Fruit fly (Drosophila melanogaster) whole organism, embryonic: Measurements from ENCODE around the gene Mocs1.
A peak's percentile ranks its signal among the peaks of the same experiment; 100 is the strongest.

Experiments
- Bteb2 ChIP-seq: fragments of 200-800 bp; sonication (Bioruptor generic); optimal IDR thresholded peaks from 2 replicates; lab custom pipeline; 2016; ENCODE audit warnings: missing biosample characterization, missing genetic modification characterization
- CG10959 ChIP-seq: fragments of 200-800 bp; sonication (Bioruptor generic); IDR thresholded peaks from 2 replicates; pipeline ENCODE4 v1.3.6; 2022; ENCODE audit warnings: missing biosample characterization, missing genetic modification characterization
- CG11560 ChIP-seq: fragments of 200-800 bp; sonication (Bioruptor generic); IDR thresholded peaks from 3 replicates; pipeline ENCODE4 v1.3.6; 2022; ENCODE audit warnings: missing biosample characterization, missing genetic modification characterization
- CG15073 ChIP-seq: fragments of 200-800 bp; sonication (Bioruptor generic); optimal IDR thresholded peaks from 2 replicates; lab custom pipeline; 2016; ENCODE audit warnings: missing biosample characterization, missing genetic modification characterization
- CG15479 ChIP-seq: fragments of 200-800 bp; sonication (Bioruptor generic); optimal IDR thresholded peaks from 3 replicates; lab custom pipeline; 2019; ENCODE audit warnings: missing biosample characterization, mild to moderate bottlenecking, missing genetic modification characterization, moderate library complexity
- CG15514 ChIP-seq: fragments of 200-800 bp; sonication (Bioruptor generic); optimal IDR thresholded peaks from 3 replicates; lab custom pipeline; 2017; ENCODE audit warnings: missing biosample characterization, missing genetic modification characterization, mild to moderate bottlenecking, moderate library complexity, missing genetic modification reagents
- CG18262 ChIP-seq: fragments of 200-800 bp; optimal IDR thresholded peaks from 3 replicates; lab custom pipeline; 2019; ENCODE audit warnings: missing biosample characterization, mild to moderate bottlenecking, missing genetic modification characterization, moderate library complexity
- CG18619 ChIP-seq: fragments of 200-800 bp; sonication (Bioruptor generic); optimal IDR thresholded peaks from 3 replicates; lab custom pipeline; 2017; ENCODE audit warnings: missing biosample characterization, mild to moderate bottlenecking, missing genetic modification characterization
- CG2678 ChIP-seq: fragments of 200-800 bp; sonication (Bioruptor generic); optimal IDR thresholded peaks from 3 replicates; lab custom pipeline; 2019; ENCODE audit warnings: missing biosample characterization, mild to moderate bottlenecking, missing genetic modification characterization, moderate library complexity
- CG31365 ChIP-seq: fragments of 200-800 bp; sonication (Bioruptor generic); optimal IDR thresholded peaks from 2 replicates; lab custom pipeline; 2018; ENCODE audit warnings: missing biosample characterization, mild to moderate bottlenecking, missing genetic modification characterization
- CG32532 ChIP-seq: fragments of 200-800 bp; sonication (Bioruptor generic); IDR thresholded peaks from 2 replicates; pipeline ENCODE4 v1.3.6; 2022; ENCODE audit warnings: missing biosample characterization, missing genetic modification characterization
- CG3838 ChIP-seq: fragments of 200-800 bp; sonication (Bioruptor generic); optimal IDR thresholded peaks from 3 replicates; lab custom pipeline; 2016; ENCODE audit warnings: missing biosample characterization, missing genetic modification characterization
- CG4282 ChIP-seq: fragments of 200-800 bp; sonication (Bioruptor generic); optimal IDR thresholded peaks from 2 replicates; lab custom pipeline; 2016; ENCODE audit warnings: missing biosample characterization, missing genetic modification characterization
- CG4707 ChIP-seq: fragments of 200-800 bp; sonication (Bioruptor generic); optimal IDR thresholded peaks from 2 replicates; lab custom pipeline; 2018; ENCODE audit warnings: missing biosample characterization, mild to moderate bottlenecking, missing genetic modification characterization, moderate library complexity
- CG4854 ChIP-seq: fragments of 200-800 bp; sonication (Bioruptor generic); optimal IDR thresholded peaks from 2 replicates; lab custom pipeline; 2016; ENCODE audit warnings: missing biosample characterization, missing genetic modification characterization, inconsistent platforms
- CG6272 ChIP-seq: fragments of 200-800 bp; sonication (Bioruptor generic); IDR thresholded peaks from 2 replicates; pipeline ENCODE4 v1.3.6; 2022; ENCODE audit warnings: missing biosample characterization, missing genetic modification characterization
- CG6791 ChIP-seq: fragments of 200-800 bp; sonication (Bioruptor generic); IDR thresholded peaks from 3 replicates; pipeline ENCODE4 v1.3.6; 2022; ENCODE audit warnings: missing biosample characterization, missing genetic modification characterization; ENCODE audit not compliant: partially characterized antibody
- CG6854 ChIP-seq: fragments of 200-800 bp; sonication (Bioruptor generic); optimal IDR thresholded peaks from 3 replicates; lab custom pipeline; 2017; ENCODE audit warnings: missing biosample characterization, mild to moderate bottlenecking, missing genetic modification characterization
- CG7271 ChIP-seq: fragments of 200-800 bp; sonication (Bioruptor generic); optimal IDR thresholded peaks from 2 replicates; lab custom pipeline; 2018; ENCODE audit warnings: missing biosample characterization, mild to moderate bottlenecking, missing genetic modification characterization, moderate library complexity
- CG7839 ChIP-seq: fragments of 200-800 bp; sonication (Bioruptor generic); optimal IDR thresholded peaks from 3 replicates; lab custom pipeline; 2018; ENCODE audit warnings: missing biosample characterization, mild to moderate bottlenecking, missing genetic modification characterization, moderate library complexity
- CG8089 ChIP-seq: fragments of 200-800 bp; sonication (Bioruptor generic); optimal IDR thresholded peaks from 3 replicates; lab custom pipeline; 2016; ENCODE audit warnings: missing biosample characterization, missing genetic modification characterization
- CG9797 ChIP-seq: fragments of 200-800 bp; sonication (Bioruptor generic); optimal IDR thresholded peaks from 3 replicates; lab custom pipeline; 2018; ENCODE audit warnings: missing biosample characterization, mild to moderate bottlenecking, missing genetic modification characterization
- CHES-1-like ChIP-seq: fragments of 200-800 bp; sonication (Bioruptor generic); optimal IDR thresholded peaks from 2 replicates; lab custom pipeline; 2016; ENCODE audit warnings: missing biosample characterization, missing genetic modification characterization
- CTCF ChIP-seq: fragments of 200-800 bp; sonication (Bioruptor generic); optimal IDR thresholded peaks from 2 replicates; lab custom pipeline; 2017; ENCODE audit warnings: missing biosample characterization, mild to moderate bottlenecking, missing genetic modification characterization, moderate library complexity
- CrebB ChIP-seq: fragments of 200-800 bp; sonication (Bioruptor generic); optimal IDR thresholded peaks from 3 replicates; lab custom pipeline; 2018; ENCODE audit warnings: missing biosample characterization, mild to moderate bottlenecking, missing genetic modification characterization
- Dip2 ChIP-seq: fragments of 200-800 bp; sonication (Bioruptor generic); IDR thresholded peaks from 2 replicates; pipeline ENCODE4 v1.3.6; 2022; ENCODE audit warnings: missing biosample characterization, missing genetic modification characterization
- Ets97D ChIP-seq: fragments of 200-800 bp; sonication (Bioruptor generic); optimal IDR thresholded peaks from 3 replicates; lab custom pipeline; 2016; ENCODE audit warnings: missing biosample characterization, missing genetic modification characterization
- Hr39 ChIP-seq: fragments of >200 bp; optimal IDR thresholded peaks from 2 replicates; lab custom pipeline; 2017
- Oaz ChIP-seq: fragments of 200-800 bp; sonication (Bioruptor generic); IDR thresholded peaks from 2 replicates; pipeline ENCODE4 v1.3.6; 2022; ENCODE audit warnings: missing biosample characterization, missing genetic modification characterization
- Rx ChIP-seq: fragments of 200-800 bp; sonication (Bioruptor generic); IDR thresholded peaks from 2 replicates; pipeline ENCODE4 v1.3.6; 2022; ENCODE audit warnings: missing biosample characterization, missing genetic modification characterization
- Side ChIP-seq: fragments of 200-800 bp; sonication (Bioruptor generic); optimal IDR thresholded peaks from 2 replicates; lab custom pipeline; 2016; ENCODE audit warnings: missing biosample characterization, missing genetic modification characterization
- Sox100B ChIP-seq: fragments of 200-800 bp; sonication (Bioruptor generic); optimal IDR thresholded peaks from 3 replicates; lab custom pipeline; 2018; ENCODE audit warnings: missing biosample characterization, mild to moderate bottlenecking, missing genetic modification characterization
- TFAM ChIP-seq: fragments of 200-800 bp; sonication (Bioruptor generic); optimal IDR thresholded peaks from 2 replicates; lab custom pipeline; 2017; ENCODE audit warnings: missing biosample characterization, missing genetic modification characterization, inconsistent platforms
- YL-1 ChIP-seq: fragments of 200-800 bp; sonication (Bioruptor generic); optimal IDR thresholded peaks from 3 replicates; lab custom pipeline; 2017; ENCODE audit warnings: missing biosample characterization, mild to moderate bottlenecking, missing genetic modification characterization
- ash1 ChIP-seq: fragments of 200-800 bp; sonication (Bioruptor generic); optimal IDR thresholded peaks from 2 replicates; lab custom pipeline; 2018; ENCODE audit warnings: missing biosample characterization, mild to moderate bottlenecking, missing genetic modification characterization
- caup ChIP-seq: fragments of 200-800 bp; sonication (Bioruptor generic); optimal IDR thresholded peaks from 3 replicates; lab custom pipeline; 2017; ENCODE audit warnings: missing biosample characterization, mild to moderate bottlenecking, missing genetic modification characterization, moderate library complexity; ENCODE audit not compliant: severe bottlenecking
- crol ChIP-seq: fragments of 200-800 bp; sonication (Bioruptor generic); IDR thresholded peaks from 2 replicates; pipeline ENCODE4 v1.3.6; 2022; ENCODE audit warnings: missing biosample characterization, missing genetic modification characterization
- danr ChIP-seq: fragments of 200-800 bp; sonication (Bioruptor generic); IDR thresholded peaks from 2 replicates; pipeline ENCODE4 v1.3.6; 2022; ENCODE audit warnings: missing biosample characterization, missing genetic modification characterization
- en ChIP-seq: fragments of 200-800 bp; sonication (Bioruptor generic); optimal IDR thresholded peaks from 2 replicates; lab custom pipeline; 2016; ENCODE audit warnings: missing biosample characterization, missing genetic modification characterization
- eyg ChIP-seq: fragments of 200-800 bp; sonication (Bioruptor generic); optimal IDR thresholded peaks from 3 replicates; lab custom pipeline; 2016; ENCODE audit warnings: missing biosample characterization, missing genetic modification characterization
- gt ChIP-seq: fragments of 200-800 bp; sonication (Bioruptor generic); IDR thresholded peaks from 2 replicates; pipeline ENCODE4 v1.3.6; 2022; ENCODE audit warnings: missing biosample characterization, missing genetic modification characterization
- hbn ChIP-seq: fragments of 200-800 bp; sonication (Bioruptor generic); IDR thresholded peaks from 2 replicates; pipeline ENCODE4 v1.3.6; 2022; ENCODE audit warnings: missing biosample characterization, missing genetic modification characterization; ENCODE audit not compliant: partially characterized antibody
- ken ChIP-seq: fragments of 200-800 bp; sonication (Bioruptor generic); IDR thresholded peaks from 3 replicates; pipeline ENCODE4 v1.3.6; 2022; ENCODE audit warnings: missing biosample characterization, missing genetic modification characterization
- lab ChIP-seq: fragments of 200-800 bp; sonication (Bioruptor generic); optimal IDR thresholded peaks from 3 replicates; lab custom pipeline; 2017; ENCODE audit warnings: missing biosample characterization, missing genetic modification characterization, mild to moderate bottlenecking, moderate library complexity, missing genetic modification reagents
- lmd ChIP-seq: fragments of 200-800 bp; sonication (Bioruptor generic); IDR thresholded peaks from 2 replicates; pipeline ENCODE4 v1.3.6; 2022; ENCODE audit warnings: missing biosample characterization, missing genetic modification characterization
- pita ChIP-seq: fragments of 200-800 bp; sonication (Bioruptor generic); optimal IDR thresholded peaks from 2 replicates; lab custom pipeline; 2017; ENCODE audit warnings: missing biosample characterization, mild to moderate bottlenecking, missing genetic modification characterization
- rib ChIP-seq: fragments of 200-800 bp; sonication (Bioruptor generic); IDR thresholded peaks from 2 replicates; pipeline ENCODE4 v1.3.6; 2022; ENCODE audit warnings: missing biosample characterization, missing genetic modification characterization
- sisA ChIP-seq: fragments of 200-800 bp; sonication (Bioruptor generic); IDR thresholded peaks from 2 replicates; pipeline ENCODE4 v1.3.6; 2022; ENCODE audit warnings: missing biosample characterization, missing genetic modification characterization
- slbo ChIP-seq: fragments of 200-800 bp; sonication (Bioruptor generic); IDR thresholded peaks from 2 replicates; pipeline ENCODE4 v1.3.6; 2022; ENCODE audit warnings: missing biosample characterization, missing genetic modification characterization
- stc ChIP-seq: fragments of 200-800 bp; sonication (Bioruptor generic); IDR thresholded peaks from 2 replicates; pipeline ENCODE4 v1.3.6; 2022; ENCODE audit warnings: missing biosample characterization, missing genetic modification characterization
- toy ChIP-seq: fragments of 200-800 bp; sonication (Bioruptor generic); IDR thresholded peaks from 2 replicates; pipeline ENCODE4 v1.3.6; 2022; ENCODE audit warnings: missing biosample characterization, missing genetic modification characterization
- vnd ChIP-seq: fragments of 200-800 bp; sonication (Bioruptor generic); IDR thresholded peaks from 3 replicates; pipeline ENCODE4 v1.3.6; 2022; ENCODE audit warnings: missing biosample characterization, missing genetic modification characterization; ENCODE audit not compliant: partially characterized antibody
- zfh2 ChIP-seq: fragments of 200-800 bp; sonication (Bioruptor generic); optimal IDR thresholded peaks from 2 replicates; lab custom pipeline; 2016; ENCODE audit warnings: missing biosample characterization, missing genetic modification characterization

Gene Mocs1

DNA sequence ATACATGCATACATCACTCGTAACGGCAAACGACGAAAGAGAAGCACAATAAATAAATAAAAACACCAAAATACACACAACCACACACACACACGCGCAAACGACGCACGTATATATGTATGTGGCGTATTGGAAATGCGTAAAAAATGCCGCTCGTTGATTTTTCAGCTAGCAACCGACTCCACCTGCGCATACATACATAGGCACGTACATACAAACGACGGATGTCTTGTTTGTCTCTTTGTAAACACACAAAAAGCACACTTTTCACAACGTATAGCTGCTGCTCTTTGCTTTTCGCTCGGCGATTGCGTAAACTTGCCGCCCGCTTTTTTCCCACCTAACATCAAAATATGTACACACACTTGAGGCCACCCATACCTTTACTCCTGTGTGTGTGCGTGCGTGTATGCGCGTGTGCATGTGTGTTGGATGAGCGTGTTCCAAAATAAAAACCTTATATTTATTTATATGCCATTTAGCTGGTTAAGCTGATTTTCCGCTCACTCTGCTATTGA is 49.6 kb downstream of the Mocs1 start (continued):
- TF ChIP-seq CG18619 (GFP tag; lab: Kevin White, UChicago) (no peak), TFAM (GFP tag; lab: Kevin White, UChicago) (no peak), CTCF (GFP tag; lab: Kevin White, UChicago) (no peak), CG6791 (GFP tag; lab: Robert Waterston, UW) (no peak), CG4707 (GFP tag; lab: Kevin White, UChicago) (peak; percentile 3), Hr39 (lab: Kevin White, UChicago) (no peak), sisA (GFP tag; lab: Robert Waterston, UW) (no peak), slbo (GFP tag; lab: Robert Waterston, UW) (peak; percentile 40), CG7839 (tag; lab: Kevin White, UChicago) (no peak), CG18262 (tag; lab: Kevin White, UChicago) (no peak), Dip2 (no peak), CG4282 (GFP tag; lab: Kevin White, UChicago) (no peak), CG9797 (GFP tag; lab: Kevin White, UChicago) (no peak), zfh2 (GFP tag; lab: Kevin White, UChicago) (no peak), Side (GFP tag; lab: Kevin White, UChicago) (peak; percentile 29), stc (GFP tag; lab: Robert Waterston, UW) (no peak), CG15514 (GFP tag; lab: Kevin White, UChicago) (peak; percentile 20), crol (no peak; the same call in 1 of the 2 replicates), CG6854 (GFP tag; lab: Kevin White, UChicago) (peak; percentile 47), lab (GFP tag; lab: Kevin White, UChicago) (peak; percentile 83), CG32532 (GFP tag; lab: Robert Waterston, UW) (no peak), gt (GFP tag; lab: Robert Waterston, UW) (no peak), lmd (GFP tag; lab: Robert Waterston, UW) (no peak), Bteb2 (GFP tag; lab: Kevin White, UChicago) (no peak), Rx (no peak), CG7271 (tag; lab: Kevin White, UChicago) (peak; percentile 33), eyg (no peak), CG15479 (GFP tag; lab: Kevin White, UChicago) (peak; percentile 77), Oaz (GFP tag; lab: Robert Waterston, UW) (no peak), CG10959 (no peak), ken (GFP tag; lab: Robert Waterston, UW) (no peak), pita (GFP tag; lab: Kevin White, UChicago) (no peak), toy (GFP tag; lab: Robert Waterston, UW) (no peak), vnd (no peak), CrebB (tag; lab: Kevin White, UChicago) (peak; percentile 47), Sox100B (GFP tag; lab: Kevin White, UChicago) (peak; percentile 10), caup (peak; percentile 70), CG6272 (no peak), CG15073 (no peak), en (GFP tag; lab: Kevin White, UChicago) (no peak), Ets97D (GFP tag; lab: Kevin White, UChicago) (no peak), YL-1 (GFP tag; lab: Kevin White, UChicago) (peak; percentile 14), rib (peak; percentile 63), CG2678 (tag; lab: Kevin White, UChicago) (peak; percentile 53), CHES-1-like (GFP tag; lab: Kevin White, UChicago) (peak; percentile 27), CG3838 (GFP tag; lab: Kevin White, UChicago) (no peak), CG31365 (tag; lab: Kevin White, UChicago) (peak; percentile 71), CG11560 (no peak), CG4854 (GFP tag; lab: Kevin White, UChicago) (no peak), hbn (GFP tag; lab: Robert Waterston, UW) (no peak), ash1 (GFP tag; lab: Kevin White, UChicago) (peak; percentile 66), CG8089 (GFP tag; lab: Kevin White, UChicago) (no peak), danr (GFP tag; lab: Robert Waterston, UW) (no peak)
